Worm (Caenorhabditis elegans) whole organism, early embryonic: ENCODE measurements around the gene cyp-33C1.

Experiments used
- ama-1 ChIP-seq: fragments of 150-350 bp; optimal IDR thresholded peaks from 2 replicates; lab custom pipeline; 2014
- hmbx-1 ChIP-seq: sonication (generic microtip); optimal IDR thresholded peaks from 2 replicates; lab custom pipeline; 2016; ENCODE audit warnings: mild to moderate bottlenecking, missing genetic modification characterization, missing compliant biosample characterization
- hnd-1 ChIP-seq: sonication (generic microtip); optimal IDR thresholded peaks from 2 replicates; lab custom pipeline; 2016; ENCODE audit warnings: missing genetic modification characterization, missing compliant biosample characterization
- tbx-11 ChIP-seq: fragments of 200-800 bp; sonication (Bioruptor generic); IDR thresholded peaks from 2 replicates; pipeline ENCODE4 v1.3.6; 2022; ENCODE audit warnings: missing genetic modification characterization, missing compliant biosample characterization
- tbx-37 ChIP-seq: fragments of 200-800 bp; sonication (Bioruptor generic); conservative IDR thresholded peaks from 2 replicates; pipeline ENCODE4 v1.3.6; 2022; ENCODE audit warnings: missing genetic modification reagents, missing genetic modification characterization, missing compliant biosample characterization
- tra-4 ChIP-seq: sonication (generic microtip); optimal IDR thresholded peaks from 2 replicates; lab custom pipeline; 2017; ENCODE audit warnings: missing genetic modification characterization, missing compliant biosample characterization

ce11 chrV:2216927-2217326 is 37.6 kb downstream of the cyp-33C1 start:
- TF ChIP-seq tbx-11 = no peak
- no peak for TF ChIP-seq hmbx-1 (tag; lab: Kevin White, UChicago)
- no peak for TF ChIP-seq hnd-1
- TF ChIP-seq tbx-37 = no peak
- TF ChIP-seq ama-1 (lab: Kevin White, UChicago) = no peak
- TF ChIP-seq tra-4 (tag; lab: Kevin White, UChicago) = no peak
